Worm (Caenorhabditis elegans): Measurements from ENCODE around the gene srd-32.

- no peak for TF ChIP-seq nhr-23 (tag; optimal IDR thresholded peaks at IDR 0.05)
- TF ChIP-seq tbx-2 (tag; optimal IDR thresholded peaks at IDR 0.05), result no peak
- no peak for TF ChIP-seq nhr-28 (tag; optimal IDR thresholded peaks at IDR 0.05)
- no peak for TF ChIP-seq zag-1 (tag; optimal IDR thresholded peaks at IDR 0.05)
- no peak for TF ChIP-seq lin-15B (tag; optimal IDR thresholded peaks at IDR 0.05)
- TF ChIP-seq pha-4 (tag; optimal IDR thresholded peaks at IDR 0.05), result no peak
- TF ChIP-seq nhr-76 (tag; optimal IDR thresholded peaks at IDR 0.05), result no peak
These were observed 40.5 kb downstream of the srd-32 start, which contains the start of gene ugt-14 for ce11 chrV:4905953-4906352.

Data from whole organism, L3 larva.